Worm (Caenorhabditis elegans) whole organism, L3 larva: ENCODE results near the gene cox-15.

Experiments used
- ceh-28 ChIP-seq: fragments of 150-350 bp; optimal IDR thresholded peaks from 2 replicates; lab custom pipeline; 2014; ENCODE audit warnings: missing biosample characterization, missing genetic modification reagents, missing genetic modification characterization
- ceh-82 ChIP-seq: fragments of 150-350 bp; optimal IDR thresholded peaks from 2 replicates; lab custom pipeline; 2014; ENCODE audit warnings: missing biosample characterization, missing genetic modification characterization
- egl-27 ChIP-seq: sonication (generic microtip); optimal IDR thresholded peaks from 4 replicates; lab custom pipeline; 2017; ENCODE audit warnings: missing biosample characterization, missing genetic modification reagents, missing genetic modification characterization
- elt-3 ChIP-seq, 3 experiments: fragments of 150-350 bp in 1 of 3; sonication (generic microtip) in 2 of 3; optimal IDR thresholded peaks; 2 replicates in 2 of 3; 4 replicates in 1 of 3; lab custom pipeline; 2014 to 2017; ENCODE audit warnings: missing biosample characterization in 3 of 3, missing genetic modification characterization in 3 of 3
- fkh-10 ChIP-seq: sonication (generic microtip); optimal IDR thresholded peaks from 2 replicates; lab custom pipeline; 2017; ENCODE audit warnings: missing biosample characterization, missing genetic modification reagents, missing genetic modification characterization
- fos-1 ChIP-seq: fragments of 150-350 bp; optimal IDR thresholded peaks from 2 replicates; lab custom pipeline; 2014; ENCODE audit warnings: missing biosample characterization, missing genetic modification characterization
- jun-1 ChIP-seq: fragments of 150-350 bp; optimal IDR thresholded peaks from 2 replicates; lab custom pipeline; 2014; ENCODE audit warnings: missing biosample characterization, missing genetic modification reagents, missing genetic modification characterization
- nhr-11 ChIP-seq: fragments of 150-350 bp; optimal IDR thresholded peaks from 2 replicates; lab custom pipeline; 2014; ENCODE audit warnings: missing biosample characterization, missing genetic modification characterization
- nhr-25 ChIP-seq: sonication (generic microtip); optimal IDR thresholded peaks from 2 replicates; lab custom pipeline; 2017; ENCODE audit warnings: missing biosample characterization, missing genetic modification characterization
- nhr-28 ChIP-seq: fragments of 150-350 bp; optimal IDR thresholded peaks from 2 replicates; lab custom pipeline; 2014; ENCODE audit warnings: missing biosample characterization, missing genetic modification characterization
- sea-2 ChIP-seq: fragments of 150-350 bp; sonication (generic microtip); optimal IDR thresholded peaks from 4 replicates; lab custom pipeline; 2014; ENCODE audit warnings: missing biosample characterization, missing genetic modification reagents, missing genetic modification characterization
- snpc-4 ChIP-seq: fragments of 150-350 bp; optimal IDR thresholded peaks from 2 replicates; lab custom pipeline; 2014; ENCODE audit warnings: missing biosample characterization, missing genetic modification characterization
- zag-1 ChIP-seq: fragments of 150-350 bp; optimal IDR thresholded peaks from 2 replicates; lab custom pipeline; 2014; ENCODE audit warnings: missing biosample characterization, missing genetic modification characterization
- ztf-11 ChIP-seq: fragments of 150-350 bp; optimal IDR thresholded peaks from 2 replicates; lab custom pipeline; 2014; ENCODE audit warnings: missing biosample characterization, missing genetic modification characterization

DNA sequence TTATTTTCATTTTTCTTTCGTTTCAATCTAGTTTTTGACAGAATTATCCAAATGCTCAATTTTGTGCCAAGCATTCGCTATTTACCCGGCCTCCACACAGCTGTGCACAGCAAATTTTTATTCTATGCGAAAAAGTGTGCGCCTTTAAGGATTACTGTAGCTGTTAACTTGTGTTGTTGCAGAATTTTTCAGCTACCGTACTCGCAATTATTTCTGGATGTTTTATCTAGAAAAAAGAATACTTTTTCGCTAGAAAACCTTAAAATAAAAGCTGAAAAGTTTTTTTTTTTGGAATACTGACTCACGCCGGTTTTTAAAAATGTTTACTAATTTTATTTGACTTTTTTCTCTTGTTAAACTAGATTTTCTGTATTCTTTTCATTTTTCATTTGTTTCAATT lies 6.7 kb upstream of the cox-15 start:
- TF ChIP-seq sea-2 (no peak), zag-1 (tag; lab: Kevin White, UChicago) (no peak), elt-3 (tag; optimal IDR thresholded peaks at IDR 0.05; lab: Kevin White, UChicago) (no peak), nhr-28 (tag; lab: Kevin White, UChicago) (no peak), ztf-11 (no peak), ceh-82 (tag; lab: Kevin White, UChicago) (no peak), fkh-10 (GFP tag; lab: Kevin White, UChicago) (no peak), nhr-25 (tag; lab: Kevin White, UChicago) (no peak), ceh-28 (tag; lab: Kevin White, UChicago) (no peak), egl-27 (tag; lab: Kevin White, UChicago) (no peak), jun-1 (tag; lab: Kevin White, UChicago) (no peak), fos-1 (no peak), nhr-11 (tag; lab: Kevin White, UChicago) (no peak), snpc-4 (tag; lab: Kevin White, UChicago) (no peak)
